1 fruit fly cellular context compared by ENCODE assay signal in genomic region chrX:9317100-9317499, dm6.
TF ChIP-seq lines count a peak whose summit lies in the region.

No protein-coding gene starts in this region.

TF ChIP-seq in whole organism, prepupa, 60 proteins besides CTCF, POLR2A, EP300 and RAD21 (continued from another document):
- no peak for TF ChIP-seq CG9139 (GFP tag; optimal IDR thresholded peaks at IDR 0.05; lab: Kevin White, UChicago)
- TF ChIP-seq Sox102F (GFP tag; optimal IDR thresholded peaks at IDR 0.05; lab: Kevin White, UChicago), result peak; percentile 14
- no peak for TF ChIP-seq CG11294 (GFP tag; IDR thresholded peaks at IDR 0.05; lab: Robert Waterston, UW)
- TF ChIP-seq CG6276 (GFP tag; optimal IDR thresholded peaks at IDR 0.05; lab: Kevin White, UChicago), result no peak
- peak; percentile 10 for TF ChIP-seq pdm3 (GFP tag; optimal IDR thresholded peaks at IDR 0.05; lab: Kevin White, UChicago)
- TF ChIP-seq cyc (GFP tag; optimal IDR thresholded peaks at IDR 0.05; lab: Kevin White, UChicago), result peak; percentile 40
- no peak for TF ChIP-seq Gug (GFP tag; IDR thresholded peaks at IDR 0.05; lab: Robert Waterston, UW)
- no peak for TF ChIP-seq spab (GFP tag; optimal IDR thresholded peaks at IDR 0.05; lab: Kevin White, UChicago)
- TF ChIP-seq Smox (GFP tag; optimal IDR thresholded peaks at IDR 0.05; lab: Kevin White, UChicago), result peak; percentile 28
- TF ChIP-seq CG11902 (GFP tag; optimal IDR thresholded peaks at IDR 0.05; lab: Kevin White, UChicago), result no peak
- no peak for TF ChIP-seq CG4318 (GFP tag; optimal IDR thresholded peaks at IDR 0.05; lab: Kevin White, UChicago)
- no peak for TF ChIP-seq Hr38 (GFP tag; optimal IDR thresholded peaks at IDR 0.05; lab: Kevin White, UChicago)
- TF ChIP-seq achi (GFP tag; optimal IDR thresholded peaks at IDR 0.05; lab: Kevin White, UChicago), result no peak
- no peak for TF ChIP-seq Eip75B (GFP tag; optimal IDR thresholded peaks at IDR 0.05; lab: Kevin White, UChicago)
- no peak for TF ChIP-seq Sox15 (GFP tag; optimal IDR thresholded peaks at IDR 0.05; lab: Kevin White, UChicago)
- no peak for TF ChIP-seq CG8319 (GFP tag; optimal IDR thresholded peaks at IDR 0.05; lab: Kevin White, UChicago)
- TF ChIP-seq OdsH (GFP tag; optimal IDR thresholded peaks at IDR 0.05; lab: Kevin White, UChicago), result no peak
- no peak for TF ChIP-seq CG15336 (GFP tag; IDR thresholded peaks at IDR 0.05; lab: Robert Waterston, UW)
- peak; percentile 30 for TF ChIP-seq Met (GFP tag; optimal IDR thresholded peaks at IDR 0.05; lab: Kevin White, UChicago)
- peak; percentile 64 for TF ChIP-seq lz (GFP tag; optimal IDR thresholded peaks at IDR 0.05; lab: Kevin White, UChicago)
- TF ChIP-seq CG6792 (GFP tag; optimal IDR thresholded peaks at IDR 0.05; lab: Kevin White, UChicago), result no peak
- no peak for TF ChIP-seq CG7368 (GFP tag; optimal IDR thresholded peaks at IDR 0.05; lab: Kevin White, UChicago)
- TF ChIP-seq svp (GFP tag; lab: Kevin White, UChicago), result peak; percentile 80
- no peak for TF ChIP-seq dsx (GFP tag; optimal IDR thresholded peaks at IDR 0.05; lab: Kevin White, UChicago; ENCODE audit: poor library complexity, severe bottlenecking)
- no peak for TF ChIP-seq fkh (GFP tag; optimal IDR thresholded peaks at IDR 0.05; lab: Kevin White, UChicago)
